Worm (Caenorhabditis elegans): ENCODE results near the gene F10D7.10.

ce11 chrX:17408855-17409254 lies 29.3 kb upstream of the F10D7.10 start:
- TF ChIP-seq hlh-17 (GFP tag; optimal IDR thresholded peaks at IDR 0.05; ENCODE audit: borderline replicate concordance) (no peak), sptf-1 (tag; optimal IDR thresholded peaks at IDR 0.05) (no peak), nhr-237 (tag; optimal IDR thresholded peaks at IDR 0.05) (no peak), nhr-19 (GFP tag; conservative IDR thresholded peaks at IDR 0.05) (no peak), xbp-1 (tag; optimal IDR thresholded peaks at IDR 0.05) (no peak), ztf-11 (tag; optimal IDR thresholded peaks at IDR 0.05) (no peak)

Measured in whole organism, L1 larva.